Worm (Caenorhabditis elegans): ENCODE data around the gene B0244.5.

ce11 chrIII:5755204-5755603 lies 10.5 kb downstream of the B0244.5 start, which contains the start of gene ida-1:
- no peak for TF ChIP-seq jun-1 (tag; optimal IDR thresholded peaks at IDR 0.05)
- TF ChIP-seq eor-1 (tag; optimal IDR thresholded peaks at IDR 0.05): no peak

Measured in whole organism, L3 larva.